Fruit fly (Drosophila melanogaster) whole organism, embryonic: ENCODE data around the gene Cyp12a4.
A peak's percentile ranks its signal among the peaks of the same experiment; 100 is the strongest.

ENCODE experiments used
- BEAF-32 ChIP-seq: fragments of 200-800 bp; sonication (Bioruptor generic); optimal IDR thresholded peaks from 3 replicates; lab custom pipeline; 2017; ENCODE audit warnings: missing biosample characterization, missing genetic modification characterization, mild to moderate bottlenecking, moderate library complexity, missing genetic modification reagents
- CG10462 ChIP-seq: fragments of 200-800 bp; sonication (Bioruptor generic); optimal IDR thresholded peaks from 2 replicates; lab custom pipeline; 2016; ENCODE audit warnings: missing biosample characterization, missing genetic modification characterization
- CG11695 ChIP-seq: fragments of 200-800 bp; sonication (Bioruptor generic); IDR thresholded peaks from 3 replicates; pipeline ENCODE4 v1.3.6; 2022; ENCODE audit warnings: missing biosample characterization, missing genetic modification characterization
- CG1233 ChIP-seq: fragments of 200-800 bp; sonication (Bioruptor generic); optimal IDR thresholded peaks from 4 replicates; lab custom pipeline; 2018; ENCODE audit warnings: missing biosample characterization, mild to moderate bottlenecking, missing genetic modification characterization
- CG2116 ChIP-seq: fragments of 200-800 bp; sonication (Bioruptor generic); optimal IDR thresholded peaks from 3 replicates; lab custom pipeline; 2018; ENCODE audit warnings: missing biosample characterization, mild to moderate bottlenecking, missing genetic modification characterization
- CG2678 ChIP-seq: fragments of 200-800 bp; sonication (Bioruptor generic); optimal IDR thresholded peaks from 3 replicates; lab custom pipeline; 2019; ENCODE audit warnings: missing biosample characterization, mild to moderate bottlenecking, missing genetic modification characterization, moderate library complexity
- CG31388 ChIP-seq: fragments of 200-800 bp; sonication (Bioruptor generic); optimal IDR thresholded peaks from 2 replicates; lab custom pipeline; 2016; ENCODE audit warnings: missing biosample characterization, missing genetic modification characterization
- CG32772 ChIP-seq: fragments of 200-800 bp; sonication (Bioruptor generic); IDR thresholded peaks from 2 replicates; pipeline ENCODE4 v1.3.6; 2022; ENCODE audit warnings: missing biosample characterization, missing genetic modification characterization
- CG33557 ChIP-seq: fragments of 200-800 bp; sonication (Bioruptor generic); optimal IDR thresholded peaks from 2 replicates; lab custom pipeline; 2019; ENCODE audit warnings: missing biosample characterization, mild to moderate bottlenecking, missing genetic modification characterization, moderate library complexity
- CG3838 ChIP-seq: fragments of 200-800 bp; sonication (Bioruptor generic); optimal IDR thresholded peaks from 3 replicates; lab custom pipeline; 2016; ENCODE audit warnings: missing biosample characterization, missing genetic modification characterization
- CG3995 ChIP-seq: fragments of 200-800 bp; sonication (Bioruptor generic); optimal IDR thresholded peaks from 3 replicates; lab custom pipeline; 2016; ENCODE audit warnings: missing biosample characterization, missing genetic modification characterization
- CG4707 ChIP-seq: fragments of 200-800 bp; sonication (Bioruptor generic); optimal IDR thresholded peaks from 2 replicates; lab custom pipeline; 2018; ENCODE audit warnings: missing biosample characterization, mild to moderate bottlenecking, missing genetic modification characterization, moderate library complexity
- CG5180 ChIP-seq: fragments of 200-800 bp; sonication (Bioruptor generic); optimal IDR thresholded peaks from 3 replicates; lab custom pipeline; 2017; ENCODE audit warnings: missing biosample characterization, missing genetic modification characterization, mild to moderate bottlenecking, moderate library complexity, missing genetic modification reagents
- CG8290 ChIP-seq, 3 experiments: fragments of 200-800 bp; sonication (Bioruptor generic); optimal IDR thresholded peaks; 2 replicates each; lab custom pipeline; 2016 to 2019; ENCODE audit warnings: missing biosample characterization in 3 of 3, missing genetic modification characterization in 3 of 3, mild to moderate bottlenecking in 2 of 3, moderate library complexity in 1 of 3
- CG8765 ChIP-seq: fragments of 200-800 bp; sonication (Bioruptor generic); IDR thresholded peaks from 2 replicates; pipeline ENCODE4 v1.3.6; 2022; ENCODE audit warnings: missing biosample characterization, missing genetic modification characterization
- Camta ChIP-seq: fragments of 200-800 bp; sonication (Bioruptor generic); optimal IDR thresholded peaks from 2 replicates; lab custom pipeline; 2016; ENCODE audit warnings: missing biosample characterization, missing genetic modification characterization
- CkIIα-i1 ChIP-seq: fragments of 200-800 bp; sonication (Bioruptor generic); IDR thresholded peaks from 2 replicates; pipeline ENCODE4 v1.3.6; 2022; ENCODE audit warnings: missing biosample characterization, missing genetic modification characterization
- CrebB ChIP-seq: fragments of 200-800 bp; sonication (Bioruptor generic); optimal IDR thresholded peaks from 3 replicates; lab custom pipeline; 2018; ENCODE audit warnings: missing biosample characterization, mild to moderate bottlenecking, missing genetic modification characterization
- D ChIP-seq, 2 experiments: fragments of 200-800 bp in 1 of 2; fragments of >200 bp in 1 of 2; sonication (Bioruptor generic) in 1 of 2; optimal IDR thresholded peaks; 2 replicates in 1 of 2; 3 replicates in 1 of 2; lab custom pipeline; 2017; ENCODE audit warnings: mild to moderate bottlenecking in 1 of 2, missing biosample characterization in 1 of 2, missing genetic modification characterization in 1 of 2, missing genetic modification reagents in 1 of 2
- Dbx ChIP-seq: fragments of 200-800 bp; sonication (Bioruptor generic); IDR thresholded peaks from 3 replicates; pipeline ENCODE4 v1.3.6; 2022; ENCODE audit warnings: missing biosample characterization, missing genetic modification characterization
- Fer1 ChIP-seq: fragments of 200-800 bp; sonication (Bioruptor generic); optimal IDR thresholded peaks from 2 replicates; lab custom pipeline; 2017; ENCODE audit warnings: missing biosample characterization, mild to moderate bottlenecking, missing genetic modification characterization
- HLH3B ChIP-seq: fragments of 200-800 bp; sonication (Bioruptor generic); IDR thresholded peaks from 2 replicates; pipeline ENCODE4 v1.3.6; 2022; ENCODE audit warnings: missing biosample characterization, missing genetic modification characterization
- Hmr ChIP-seq: fragments of 200-800 bp; sonication (Bioruptor generic); optimal IDR thresholded peaks from 3 replicates; lab custom pipeline; 2017; ENCODE audit warnings: mild to moderate bottlenecking, missing biosample characterization, missing genetic modification reagents, missing genetic modification characterization
- MTF-1 ChIP-seq: fragments of 200-800 bp; sonication (Bioruptor generic); optimal IDR thresholded peaks from 2 replicates; lab custom pipeline; 2018; ENCODE audit warnings: missing biosample characterization, mild to moderate bottlenecking, missing genetic modification characterization, borderline replicate concordance
- Myb ChIP-seq: fragments of 200-800 bp; sonication (Bioruptor generic); optimal IDR thresholded peaks from 2 replicates; lab custom pipeline; 2016; ENCODE audit warnings: missing biosample characterization, missing genetic modification characterization
- Ptx1 ChIP-seq: fragments of 200-800 bp; sonication (Bioruptor generic); IDR thresholded peaks from 2 replicates; pipeline ENCODE4 v1.3.6; 2022; ENCODE audit warnings: missing biosample characterization, missing genetic modification characterization
- Spps ChIP-seq: fragments of 200-800 bp; sonication (Bioruptor generic); optimal IDR thresholded peaks from 2 replicates; lab custom pipeline; 2018; ENCODE audit warnings: missing biosample characterization, mild to moderate bottlenecking, missing genetic modification characterization
- Tbp ChIP-seq: fragments of >200 bp; optimal IDR thresholded peaks from 2 replicates; lab custom pipeline; 2018; ENCODE audit warnings: missing biosample characterization, missing genetic modification characterization
- Vsx1 ChIP-seq: fragments of 200-800 bp; sonication (Bioruptor generic); optimal IDR thresholded peaks from 2 replicates; lab custom pipeline; 2017; ENCODE audit warnings: missing biosample characterization, mild to moderate bottlenecking, missing genetic modification characterization, missing genetic modification reagents
- YL-1 ChIP-seq: fragments of 200-800 bp; sonication (Bioruptor generic); optimal IDR thresholded peaks from 3 replicates; lab custom pipeline; 2017; ENCODE audit warnings: missing biosample characterization, mild to moderate bottlenecking, missing genetic modification characterization
- ap ChIP-seq: fragments of 200-800 bp; sonication (Bioruptor generic); IDR thresholded peaks from 2 replicates; pipeline ENCODE4 v1.3.6; 2022; ENCODE audit warnings: missing biosample characterization, missing genetic modification characterization
- ash1 ChIP-seq: fragments of 200-800 bp; sonication (Bioruptor generic); optimal IDR thresholded peaks from 2 replicates; lab custom pipeline; 2018; ENCODE audit warnings: missing biosample characterization, mild to moderate bottlenecking, missing genetic modification characterization
- dm ChIP-seq: fragments of 200-800 bp; sonication (Bioruptor generic); optimal IDR thresholded peaks from 3 replicates; lab custom pipeline; 2016; ENCODE audit warnings: missing biosample characterization, missing genetic modification characterization
- ewg ChIP-seq: fragments of 200-800 bp; sonication (Bioruptor generic); optimal IDR thresholded peaks from 3 replicates; lab custom pipeline; 2017; ENCODE audit warnings: mild to moderate bottlenecking, missing biosample characterization, missing genetic modification reagents, missing genetic modification characterization
- eyg ChIP-seq: fragments of 200-800 bp; sonication (Bioruptor generic); optimal IDR thresholded peaks from 3 replicates; lab custom pipeline; 2016; ENCODE audit warnings: missing biosample characterization, missing genetic modification characterization
- ham ChIP-seq: fragments of 200-800 bp; sonication (Bioruptor generic); IDR thresholded peaks from 2 replicates; pipeline ENCODE4 v1.3.6; 2022; ENCODE audit warnings: missing biosample characterization, missing genetic modification characterization
- hkb ChIP-seq, 2 experiments: fragments of 200-800 bp in 1 of 2; fragments of >200 bp in 1 of 2; sonication (Bioruptor generic) in 1 of 2; IDR thresholded peaks in 1 of 2; optimal IDR thresholded peaks in 1 of 2; 2 replicates each; pipeline versions ENCODE4 v1.3.6 to Lab custom; 2017 to 2022; ENCODE audit warnings: missing biosample characterization in 1 of 2, missing genetic modification characterization in 1 of 2
- maf-S ChIP-seq: fragments of 200-800 bp; sonication (Bioruptor generic); optimal IDR thresholded peaks from 2 replicates; lab custom pipeline; 2016; ENCODE audit warnings: missing biosample characterization, missing genetic modification characterization
- pan ChIP-seq, 4 experiments: fragments of >200 bp in 3 of 4; fragments of 200-800 bp in 1 of 4; sonication (Bioruptor generic) in 1 of 4; optimal IDR thresholded peaks in 3 of 4; IDR thresholded peaks in 1 of 4; 2 replicates each; pipeline versions ENCODE4 v1.3.6 to Lab custom; 2017 to 2022; ENCODE audit warnings: missing biosample characterization in 2 of 4, missing genetic modification characterization in 2 of 4, mixed read lengths in 1 of 4
- pros ChIP-seq: fragments of 200-800 bp; sonication (Bioruptor generic); optimal IDR thresholded peaks from 3 replicates; lab custom pipeline; 2019; ENCODE audit warnings: missing biosample characterization, mild to moderate bottlenecking, missing genetic modification characterization, moderate library complexity
- sc ChIP-seq, 3 experiments: fragments of >200 bp in 2 of 3; fragments of 200-800 bp in 1 of 3; sonication (Bioruptor generic) in 1 of 3; optimal IDR thresholded peaks; 2 replicates in 2 of 3; 3 replicates in 1 of 3; lab custom pipeline; 2017; ENCODE audit warnings: mild to moderate bottlenecking in 1 of 3, missing biosample characterization in 1 of 3, missing genetic modification characterization in 1 of 3, missing genetic modification reagents in 1 of 3
- scrt ChIP-seq: fragments of 200-800 bp; sonication (Bioruptor generic); optimal IDR thresholded peaks from 2 replicates; lab custom pipeline; 2018; ENCODE audit warnings: missing biosample characterization, mild to moderate bottlenecking, missing genetic modification characterization, moderate library complexity
- sqz ChIP-seq: fragments of 200-800 bp; sonication (Bioruptor generic); optimal IDR thresholded peaks from 3 replicates; lab custom pipeline; 2018; ENCODE audit warnings: missing biosample characterization, mild to moderate bottlenecking, missing genetic modification characterization
- trem ChIP-seq: fragments of 200-800 bp; optimal IDR thresholded peaks from 3 replicates; lab custom pipeline; 2019; ENCODE audit warnings: missing biosample characterization, mild to moderate bottlenecking, missing genetic modification characterization, moderate library complexity
- ttk ChIP-seq: fragments of 200-800 bp; sonication (Bioruptor generic); IDR thresholded peaks from 2 replicates; pipeline ENCODE4 v2.1.2; 2022; ENCODE audit warnings: missing biosample characterization, missing genetic modification characterization
- z ChIP-seq: fragments of 200-800 bp; sonication (Bioruptor generic); IDR thresholded peaks from 3 replicates; pipeline ENCODE4 v1.3.6; 2022; ENCODE audit warnings: missing biosample characterization, missing genetic modification characterization

The Cyp12a4 gene

DNA sequence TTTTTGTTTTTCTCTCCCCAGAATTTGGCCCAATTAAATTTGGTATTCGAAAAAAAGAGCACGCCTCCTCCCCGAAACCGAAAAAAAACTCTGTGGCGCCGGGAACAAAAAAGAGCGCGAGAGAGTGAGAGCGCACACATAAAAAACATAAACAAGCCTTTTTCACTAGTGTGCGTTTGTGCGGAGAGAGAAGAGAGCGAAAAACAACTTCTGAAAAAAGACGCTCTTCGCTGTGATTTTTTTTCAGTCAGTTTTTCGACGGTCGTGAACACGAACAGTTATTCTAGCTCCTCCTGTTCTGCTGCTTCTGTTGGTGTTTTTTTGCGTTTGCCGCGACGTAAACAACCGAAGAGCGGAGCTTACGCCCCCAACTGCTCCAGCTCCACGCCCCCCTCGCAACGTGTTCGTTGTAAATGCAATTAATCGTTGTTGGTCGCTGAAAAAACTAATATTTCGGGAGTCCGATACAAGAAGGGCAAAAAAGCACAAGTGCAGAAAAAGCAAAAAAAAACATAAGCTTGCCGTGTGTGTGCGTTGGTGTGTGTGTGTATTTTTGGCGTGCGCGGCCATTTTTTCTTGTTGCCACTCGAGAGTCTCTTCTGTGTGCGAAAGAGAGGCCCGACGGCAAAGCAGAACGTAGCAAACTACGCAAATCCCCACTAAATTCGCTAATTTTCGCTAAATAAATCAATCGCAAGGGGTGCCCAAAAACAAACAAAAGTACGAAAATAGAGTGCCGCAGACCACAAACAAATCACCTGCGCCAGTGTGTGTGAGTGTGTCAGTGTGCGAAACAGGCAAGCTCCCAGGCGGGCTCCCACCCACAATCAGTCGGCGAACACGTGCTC, 29.2 kb downstream of the Cyp12a4 start, which contains the start of gene sqz (continued):
- peak; percentile 2 for TF ChIP-seq dm (GFP tag; lab: Kevin White, UChicago)
- no peak for TF ChIP-seq ham (GFP tag; lab: Robert Waterston, UW)
- TF ChIP-seq YL-1 (GFP tag; lab: Kevin White, UChicago) = peak; percentile 33
- TF ChIP-seq trem (tag; lab: Kevin White, UChicago) = peak; percentile 21
- TF ChIP-seq Camta (GFP tag; lab: Kevin White, UChicago) = no peak
- peak; percentile 29 for TF ChIP-seq MTF-1 (GFP tag; lab: Kevin White, UChicago)
- no peak for TF ChIP-seq hkb (optimal IDR thresholded peaks at IDR 0.05; lab: Kevin White, UChicago)
- TF ChIP-seq hkb (GFP tag; IDR thresholded peaks at IDR 0.05; lab: Robert Waterston, UW) = no peak; the same call in 1 of the 2 replicates
- peak; percentile 49 for TF ChIP-seq ewg (GFP tag; lab: Kevin White, UChicago)
- no peak for TF ChIP-seq ttk (GFP tag; lab: Robert Waterston, UW)
- peak; percentile 33 for TF ChIP-seq CG2678
- peak; percentile 15 for TF ChIP-seq CG4707 (GFP tag; lab: Kevin White, UChicago)
- no peak for TF ChIP-seq CG2116 (GFP tag; lab: Kevin White, UChicago)
- TF ChIP-seq CG31388 (GFP tag; lab: Kevin White, UChicago) = no peak
- no peak for TF ChIP-seq CG8765 (GFP tag; lab: Robert Waterston, UW)
- no peak for TF ChIP-seq D (optimal IDR thresholded peaks at IDR 0.05; lab: Kevin White, UChicago)
- peak; percentile 4 for TF ChIP-seq D (GFP tag; optimal IDR thresholded peaks at IDR 0.05; lab: Kevin White, UChicago)
- TF ChIP-seq CG1233 (GFP tag; lab: Kevin White, UChicago) = peak; percentile 6
- TF ChIP-seq CG8290 (GFP tag; optimal IDR thresholded peaks at IDR 0.05; lab: Kevin White, UChicago) = no peak
- peak in 1 of 2 experiments; percentile 22 for TF ChIP-seq CG8290 (tag; optimal IDR thresholded peaks at IDR 0.05; lab: Kevin White, UChicago)
- TF ChIP-seq CkIIα-i1 (GFP tag; lab: Robert Waterston, UW) = no peak
- TF ChIP-seq HLH3B (GFP tag; lab: Robert Waterston, UW) = no peak
- peak; percentile 49 for TF ChIP-seq CG3838
- no peak for TF ChIP-seq ash1 (GFP tag; lab: Kevin White, UChicago)
- TF ChIP-seq Spps = no peak
- no peak for TF ChIP-seq CG33557
- peak; percentile 50 for TF ChIP-seq scrt
- peak; percentile 100 for TF ChIP-seq sqz (GFP tag; lab: Kevin White, UChicago)
- TF ChIP-seq CG10462 (GFP tag; lab: Kevin White, UChicago) = no peak
- no peak for TF ChIP-seq maf-S (GFP tag; lab: Kevin White, UChicago)
- TF ChIP-seq CrebB (tag; lab: Kevin White, UChicago) = peak; percentile 28
- no peak for TF ChIP-seq Vsx1 (GFP tag; lab: Kevin White, UChicago)
- TF ChIP-seq CG32772 (GFP tag; lab: Robert Waterston, UW) = peak; percentile 64
- peak; percentile 40 for TF ChIP-seq CG3995 (GFP tag; lab: Kevin White, UChicago)
- no peak for TF ChIP-seq ap
- TF ChIP-seq Ptx1 (GFP tag; lab: Robert Waterston, UW) = no peak
- peak; percentile 23 for TF ChIP-seq BEAF-32 (GFP tag; lab: Kevin White, UChicago)
- TF ChIP-seq sc (optimal IDR thresholded peaks at IDR 0.05; lab: Kevin White, UChicago) = no peak
- TF ChIP-seq sc (GFP tag; optimal IDR thresholded peaks at IDR 0.05; lab: Kevin White, UChicago) = no peak
- peak; percentile 45 for TF ChIP-seq Fer1
- TF ChIP-seq Myb = no peak
- TF ChIP-seq Dbx (GFP tag; lab: Robert Waterston, UW) = peak; percentile 35; the same call in 1 of the 3 replicates
- TF ChIP-seq CG5180 = peak; percentile 81
- TF ChIP-seq Tbp (GFP tag; lab: Kevin White, UChicago) = no peak
- no peak for TF ChIP-seq pan (optimal IDR thresholded peaks at IDR 0.05; lab: Kevin White, UChicago)
- TF ChIP-seq pan (GFP tag; optimal IDR thresholded peaks at IDR 0.05 in 1 of 2, IDR thresholded peaks at IDR 0.05 in 1 of 2) = no peak
- no peak for TF ChIP-seq eyg (GFP tag; lab: Kevin White, UChicago)
- 0 out of 3 replicates have a peak, but pooled peaks have one; percentile 13 for TF ChIP-seq CG11695 (GFP tag; lab: Robert Waterston, UW)
- peak; percentile 56 for TF ChIP-seq Hmr (GFP tag; lab: Kevin White, UChicago)
- TF ChIP-seq pros (GFP tag; lab: Kevin White, UChicago) = peak; percentile 9
- peak; percentile 60; the same call in 1 of the 3 replicates for TF ChIP-seq z (GFP tag; lab: Robert Waterston, UW)
